Fruit fly (Drosophila melanogaster) whole organism, embryonic: ENCODE data around the gene CG43448.

Source experiments
- CG11085 ChIP-seq: fragments of 200-800 bp; sonication (Bioruptor generic); IDR thresholded peaks from 2 replicates; pipeline ENCODE4 v1.3.6; 2022; ENCODE audit warnings: missing biosample characterization, missing genetic modification characterization
- CG11504 ChIP-seq: fragments of 200-800 bp; sonication (Bioruptor generic); optimal IDR thresholded peaks from 3 replicates; lab custom pipeline; 2019; ENCODE audit warnings: missing biosample characterization, mild to moderate bottlenecking, missing genetic modification characterization, moderate library complexity
- CG11696 ChIP-seq: fragments of 200-800 bp; sonication (Bioruptor generic); IDR thresholded peaks from 2 replicates; pipeline ENCODE4 v1.3.6; 2022; ENCODE audit warnings: missing biosample characterization, missing genetic modification characterization
- CG11723 ChIP-seq: fragments of 200-800 bp; sonication (Bioruptor generic); optimal IDR thresholded peaks from 2 replicates; lab custom pipeline; 2017; ENCODE audit warnings: missing biosample characterization, mild to moderate bottlenecking, missing genetic modification characterization
- CG12744 ChIP-seq: fragments of 200-800 bp; sonication (Bioruptor generic); optimal IDR thresholded peaks from 2 replicates; lab custom pipeline; 2016; ENCODE audit warnings: missing biosample characterization, missing genetic modification characterization
- CG17612 ChIP-seq: fragments of 200-800 bp; sonication (Bioruptor generic); IDR thresholded peaks from 2 replicates; pipeline ENCODE4 v1.3.6; 2022; ENCODE audit warnings: missing biosample characterization, missing genetic modification characterization
- CG18599 ChIP-seq: fragments of 200-800 bp; sonication (Bioruptor generic); optimal IDR thresholded peaks from 3 replicates; lab custom pipeline; 2017; ENCODE audit warnings: missing biosample characterization, missing genetic modification characterization, mild to moderate bottlenecking, moderate library complexity, missing genetic modification reagents
- CG2120 ChIP-seq: fragments of 200-800 bp; sonication (Bioruptor generic); optimal IDR thresholded peaks from 3 replicates; lab custom pipeline; 2016; ENCODE audit warnings: missing biosample characterization, missing genetic modification characterization
- CG2875 ChIP-seq: fragments of 200-800 bp; sonication (Bioruptor generic); optimal IDR thresholded peaks from 2 replicates; lab custom pipeline; 2017; ENCODE audit warnings: missing biosample characterization, mild to moderate bottlenecking, missing genetic modification characterization, missing genetic modification reagents
- CG32532 ChIP-seq: fragments of 200-800 bp; sonication (Bioruptor generic); IDR thresholded peaks from 2 replicates; pipeline ENCODE4 v1.3.6; 2022; ENCODE audit warnings: missing biosample characterization, missing genetic modification characterization
- CG5180 ChIP-seq: fragments of 200-800 bp; sonication (Bioruptor generic); optimal IDR thresholded peaks from 3 replicates; lab custom pipeline; 2017; ENCODE audit warnings: missing biosample characterization, missing genetic modification characterization, mild to moderate bottlenecking, moderate library complexity, missing genetic modification reagents
- CG6254 ChIP-seq: fragments of 200-800 bp; sonication (Bioruptor generic); optimal IDR thresholded peaks from 3 replicates; lab custom pipeline; 2017; ENCODE audit warnings: mild to moderate bottlenecking, missing biosample characterization, missing genetic modification reagents, missing genetic modification characterization
- CG7839 ChIP-seq: fragments of 200-800 bp; sonication (Bioruptor generic); optimal IDR thresholded peaks from 3 replicates; lab custom pipeline; 2018; ENCODE audit warnings: missing biosample characterization, mild to moderate bottlenecking, missing genetic modification characterization, moderate library complexity
- CG8089 ChIP-seq: fragments of 200-800 bp; sonication (Bioruptor generic); optimal IDR thresholded peaks from 3 replicates; lab custom pipeline; 2016; ENCODE audit warnings: missing biosample characterization, missing genetic modification characterization
- CG8281 ChIP-seq: fragments of 200-800 bp; sonication (Bioruptor generic); optimal IDR thresholded peaks from 2 replicates; lab custom pipeline; 2018; ENCODE audit warnings: missing biosample characterization, mild to moderate bottlenecking, missing genetic modification characterization, moderate library complexity
- CoRest ChIP-seq: fragments of 200-800 bp; sonication (Bioruptor generic); optimal IDR thresholded peaks from 3 replicates; lab custom pipeline; 2018; ENCODE audit warnings: missing biosample characterization, mild to moderate bottlenecking, missing genetic modification characterization, moderate library complexity
- Deaf1 ChIP-seq: fragments of 200-800 bp; optimal IDR thresholded peaks from 3 replicates; lab custom pipeline; 2019; ENCODE audit warnings: missing biosample characterization, mild to moderate bottlenecking, missing genetic modification characterization, moderate library complexity
- Doc3 ChIP-seq: fragments of 200-800 bp; sonication (Bioruptor generic); IDR thresholded peaks from 3 replicates; pipeline ENCODE4 v1.3.6; 2022; ENCODE audit warnings: missing biosample characterization, missing genetic modification characterization; ENCODE audit not compliant: partially characterized antibody
- Drgx ChIP-seq: fragments of 200-800 bp; sonication (Bioruptor generic); IDR thresholded peaks from 2 replicates; pipeline ENCODE4 v1.3.6; 2022; ENCODE audit warnings: missing biosample characterization, missing genetic modification characterization
- Ets65A ChIP-seq: fragments of 200-800 bp; sonication (Bioruptor generic); peaks from one replicate; lab custom pipeline; 2016; ENCODE audit warnings: missing biosample characterization, missing genetic modification characterization
- Oli ChIP-seq: fragments of 200-800 bp; sonication (Bioruptor generic); optimal IDR thresholded peaks from 2 replicates; lab custom pipeline; 2018; ENCODE audit warnings: missing biosample characterization, mild to moderate bottlenecking, missing genetic modification characterization, moderate library complexity
- Pdp1 ChIP-seq, 2 experiments: fragments of 200-800 bp; sonication (Bioruptor generic); optimal IDR thresholded peaks; 3 replicates each; lab custom pipeline; 2016; ENCODE audit warnings: missing biosample characterization in 2 of 2, missing genetic modification characterization in 2 of 2, mild to moderate bottlenecking in 1 of 2, moderate library complexity in 1 of 2
- Sry-β ChIP-seq: fragments of 200-800 bp; sonication (Bioruptor generic); optimal IDR thresholded peaks from 2 replicates; lab custom pipeline; 2018; ENCODE audit warnings: missing biosample characterization, mild to moderate bottlenecking, missing genetic modification characterization, moderate library complexity
- Stat92E ChIP-seq, 3 experiments: fragments of >200 bp in 2 of 3; fragments of 200-800 bp in 1 of 3; sonication (Bioruptor generic) in 1 of 3; optimal IDR thresholded peaks; 2 replicates each; lab custom pipeline; 2017 to 2019; ENCODE audit warnings: missing biosample characterization in 3 of 3, missing genetic modification characterization in 3 of 3, mild to moderate bottlenecking in 1 of 3, moderate library complexity in 1 of 3
- Trl ChIP-seq, 3 experiments: fragments of >200 bp in 2 of 3; fragments of 200-800 bp in 1 of 3; sonication (Bioruptor generic) in 1 of 3; optimal IDR thresholded peaks; 2 replicates in 1 of 3; 3 replicates in 2 of 3; lab custom pipeline; 2016 to 2017; ENCODE audit warnings: missing biosample characterization in 1 of 3, missing genetic modification characterization in 1 of 3
- Xrp1 ChIP-seq: fragments of 200-800 bp; sonication (Bioruptor generic); IDR thresholded peaks from 2 replicates; pipeline ENCODE4 v1.3.6; 2022; ENCODE audit warnings: missing biosample characterization, missing genetic modification characterization
- abd-A ChIP-seq: fragments of 200-800 bp; sonication (Bioruptor generic); optimal IDR thresholded peaks from 3 replicates; lab custom pipeline; 2019; ENCODE audit warnings: missing biosample characterization, mild to moderate bottlenecking, missing genetic modification characterization, moderate library complexity
- bowl ChIP-seq: fragments of 200-800 bp; sonication (Bioruptor generic); IDR thresholded peaks from 2 replicates; pipeline ENCODE4 v1.3.6; 2022; ENCODE audit warnings: missing biosample characterization, missing genetic modification characterization
- bsh ChIP-seq, 2 experiments: fragments of 200-800 bp; sonication (Bioruptor generic); optimal IDR thresholded peaks; 2 replicates each; lab custom pipeline; 2017 to 2018; ENCODE audit warnings: mild to moderate bottlenecking in 2 of 2, missing biosample characterization in 2 of 2, missing genetic modification characterization in 2 of 2, moderate library complexity in 1 of 2
- chn ChIP-seq: fragments of 200-800 bp; sonication (Bioruptor generic); optimal IDR thresholded peaks from 2 replicates; lab custom pipeline; 2016; ENCODE audit warnings: missing biosample characterization, missing genetic modification characterization
- corto ChIP-seq: fragments of 200-800 bp; sonication (Bioruptor generic); optimal IDR thresholded peaks from 2 replicates; lab custom pipeline; 2016; ENCODE audit warnings: missing biosample characterization, mild to moderate bottlenecking, missing genetic modification characterization, moderate library complexity
- crc ChIP-seq: fragments of 200-800 bp; sonication (Bioruptor generic); optimal IDR thresholded peaks from 2 replicates; lab custom pipeline; 2016; ENCODE audit warnings: missing biosample characterization, missing genetic modification characterization
- croc ChIP-seq: fragments of 200-800 bp; sonication (Bioruptor generic); conservative IDR thresholded peaks from 3 replicates; pipeline ENCODE4 v1.3.6; 2022; ENCODE audit warnings: missing biosample characterization, missing genetic modification characterization
- fd96Cb ChIP-seq: fragments of 200-800 bp; sonication (Bioruptor generic); optimal IDR thresholded peaks from 2 replicates; lab custom pipeline; 2018; ENCODE audit warnings: missing biosample characterization, mild to moderate bottlenecking, missing genetic modification characterization, moderate library complexity
- gem ChIP-seq: fragments of 200-800 bp; sonication (Bioruptor generic); optimal IDR thresholded peaks from 2 replicates; lab custom pipeline; 2019; ENCODE audit warnings: missing biosample characterization, mild to moderate bottlenecking, missing genetic modification characterization, moderate library complexity
- hb ChIP-seq: fragments of 200-800 bp; sonication (Bioruptor generic); IDR thresholded peaks from 3 replicates; pipeline ENCODE4 v1.3.6; 2022; ENCODE audit warnings: missing biosample characterization, missing genetic modification characterization; ENCODE audit not compliant: partially characterized antibody
- hkb ChIP-seq, 2 experiments: fragments of 200-800 bp in 1 of 2; fragments of >200 bp in 1 of 2; sonication (Bioruptor generic) in 1 of 2; IDR thresholded peaks in 1 of 2; optimal IDR thresholded peaks in 1 of 2; 2 replicates each; pipeline versions ENCODE4 v1.3.6 to Lab custom; 2017 to 2022; ENCODE audit warnings: missing biosample characterization in 1 of 2, missing genetic modification characterization in 1 of 2
- insv ChIP-seq, 2 experiments: fragments of 200-800 bp; sonication (Bioruptor generic); optimal IDR thresholded peaks; 3 replicates each; lab custom pipeline; 2016 to 2018; ENCODE audit warnings: missing biosample characterization in 2 of 2, missing genetic modification characterization in 2 of 2
- lbe ChIP-seq: fragments of 200-800 bp; sonication (Bioruptor generic); optimal IDR thresholded peaks from 2 replicates; lab custom pipeline; 2016; ENCODE audit warnings: missing biosample characterization, mild to moderate bottlenecking, missing genetic modification characterization
- nerfin-1 ChIP-seq: fragments of 200-800 bp; sonication (Bioruptor generic); optimal IDR thresholded peaks from 3 replicates; lab custom pipeline; 2019; ENCODE audit warnings: missing biosample characterization, mild to moderate bottlenecking, missing genetic modification characterization, moderate library complexity
- pzg ChIP-seq: fragments of 200-800 bp; sonication (Bioruptor generic); optimal IDR thresholded peaks from 3 replicates; lab custom pipeline; 2018; ENCODE audit warnings: missing biosample characterization, mild to moderate bottlenecking, missing genetic modification characterization, moderate library complexity
- row ChIP-seq: fragments of 200-800 bp; sonication (Bioruptor generic); IDR thresholded peaks from 3 replicates; pipeline ENCODE4 v1.3.6; 2022; ENCODE audit warnings: missing biosample characterization, missing genetic modification characterization
- slbo ChIP-seq: fragments of 200-800 bp; sonication (Bioruptor generic); IDR thresholded peaks from 2 replicates; pipeline ENCODE4 v1.3.6; 2022; ENCODE audit warnings: missing biosample characterization, missing genetic modification characterization
- z ChIP-seq: fragments of 200-800 bp; sonication (Bioruptor generic); IDR thresholded peaks from 3 replicates; pipeline ENCODE4 v1.3.6; 2022; ENCODE audit warnings: missing biosample characterization, missing genetic modification characterization

Gene CG43448

DNA sequence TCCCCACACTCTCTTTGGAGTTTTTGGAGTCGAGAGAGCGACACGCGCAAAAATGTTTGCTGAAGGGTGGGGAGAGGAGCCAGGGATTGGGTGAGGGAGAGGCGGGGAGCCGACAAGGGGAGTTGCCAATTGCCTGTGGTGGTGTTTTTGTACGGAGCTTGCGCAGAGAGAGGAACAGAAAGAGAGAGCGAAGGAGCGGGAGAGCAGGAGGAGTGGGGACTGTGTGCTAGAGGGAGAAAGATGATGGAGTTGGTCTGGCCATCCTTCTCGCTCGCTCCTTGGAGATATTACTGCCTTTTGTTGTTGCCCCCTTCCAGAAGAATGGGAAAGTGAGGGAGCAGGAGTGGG lies 33.6 kb upstream of the CG43448 start (continued):
- TF ChIP-seq hb (GFP tag; lab: Robert Waterston, UW) (0 out of 3 replicates have a peak, but pooled peaks have one; percentile 10), abd-A (tag; lab: Kevin White, UChicago) (peak; percentile 51), CG5180 (GFP tag; lab: Kevin White, UChicago) (peak; percentile 68), CG32532 (GFP tag; lab: Robert Waterston, UW) (0 out of 2 replicates have a peak, but pooled peaks have one; percentile 16), fd96Cb (tag; lab: Kevin White, UChicago) (no peak), Deaf1 (tag; lab: Kevin White, UChicago) (peak; percentile 32), crc (GFP tag; lab: Kevin White, UChicago) (no peak), Trl (optimal IDR thresholded peaks at IDR 0.05; lab: Kevin White, UChicago) (peak; percentile 79 to 84), Trl (GFP tag; optimal IDR thresholded peaks at IDR 0.05; lab: Kevin White, UChicago) (no peak)
- TF ChIP-seq, all 482 proteins: peak for 22

- peak; percentile 39 for TF ChIP-seq nerfin-1 (tag; lab: Kevin White, UChicago)
- no peak for TF ChIP-seq CG11085
- TF ChIP-seq croc (GFP tag; lab: Robert Waterston, UW): no peak
- peak; percentile 4 for TF ChIP-seq chn (GFP tag; lab: Kevin White, UChicago)
- TF ChIP-seq Doc3: no peak
- TF ChIP-seq Oli (tag; lab: Kevin White, UChicago): peak; percentile 14
- TF ChIP-seq hkb (optimal IDR thresholded peaks at IDR 0.05; lab: Kevin White, UChicago): no peak
- TF ChIP-seq hkb (GFP tag; IDR thresholded peaks at IDR 0.05; lab: Robert Waterston, UW): no peak
- peak; percentile 19 for TF ChIP-seq CG18599 (GFP tag; lab: Kevin White, UChicago)
- TF ChIP-seq CG6254: peak; percentile 44
- TF ChIP-seq CG8089 (GFP tag; lab: Kevin White, UChicago): no peak
- no peak for TF ChIP-seq CG11723 (GFP tag; lab: Kevin White, UChicago)
- TF ChIP-seq pzg (GFP tag; lab: Kevin White, UChicago): no peak
- peak; percentile 52 for TF ChIP-seq Ets65A (GFP tag; lab: Kevin White, UChicago)
- TF ChIP-seq CG2875 (GFP tag; lab: Kevin White, UChicago): no peak
- 0 out of 3 replicates have a peak, but pooled peaks have one; percentile 38 for TF ChIP-seq z (GFP tag; lab: Robert Waterston, UW)
- TF ChIP-seq bsh (GFP tag; optimal IDR thresholded peaks at IDR 0.05; lab: Kevin White, UChicago): peak in 1 of 2 experiments; percentile 40
- TF ChIP-seq CG11504 (tag; lab: Kevin White, UChicago): peak; percentile 15
- no peak for TF ChIP-seq CG12744 (GFP tag; lab: Kevin White, UChicago)
- no peak for TF ChIP-seq CG8281
- no peak for TF ChIP-seq insv (GFP tag; optimal IDR thresholded peaks at IDR 0.05; lab: Kevin White, UChicago)
- peak; percentile 17 for TF ChIP-seq corto
- peak; percentile 10; the same call in 1 of the 3 replicates for TF ChIP-seq row (GFP tag; lab: Robert Waterston, UW)
- TF ChIP-seq Drgx (GFP tag; lab: Robert Waterston, UW): peak; percentile 5; the same call in 1 of the 2 replicates
- TF ChIP-seq lbe (GFP tag; lab: Kevin White, UChicago): peak; percentile 36
- TF ChIP-seq Xrp1 (GFP tag; lab: Robert Waterston, UW): 0 out of 2 replicates have a peak, but pooled peaks have one; percentile 5
- TF ChIP-seq Pdp1 (GFP tag; optimal IDR thresholded peaks at IDR 0.05; lab: Kevin White, UChicago): peak in 1 of 2 experiments; percentile 15
- no peak for TF ChIP-seq Sry-β (GFP tag; lab: Kevin White, UChicago)
- no peak for TF ChIP-seq CG2120 (GFP tag; lab: Kevin White, UChicago)
- peak; percentile 15 for TF ChIP-seq CG7839
- TF ChIP-seq slbo: 0 out of 2 replicates have a peak, but pooled peaks have one; percentile 13
- TF ChIP-seq Stat92E (GFP tag; optimal IDR thresholded peaks at IDR 0.05; lab: Kevin White, UChicago): no peak
- TF ChIP-seq CoRest (tag; lab: Kevin White, UChicago): peak; percentile 5
- peak; percentile 74 for TF ChIP-seq CG11696
- TF ChIP-seq CG17612 (GFP tag; lab: Robert Waterston, UW): no peak
- TF ChIP-seq bowl (GFP tag; lab: Robert Waterston, UW): no peak
- TF ChIP-seq gem: peak; percentile 9
Observed at dm6 chr3R:30270318-30271119, 33.0 kb upstream of the CG43448 start.
